Fruit fly (Drosophila melanogaster): ENCODE measurements around the gene Pmi.

Pmi gene

dm6 chr3L:5751740-5752579 lies 27.9 kb upstream of the Pmi start, which contains the start of gene DnaJ-1 (continued):
- TF ChIP-seq CG7928 (GFP tag; optimal IDR thresholded peaks at IDR 0.05) (no peak), usp (GFP tag; optimal IDR thresholded peaks at IDR 0.05) (no peak), CG32767 (GFP tag; IDR thresholded peaks at IDR 0.05) (0 out of 2 replicates have a peak, but pooled peaks have one; percentile 16), tna (GFP tag; IDR thresholded peaks at IDR 0.05; ENCODE audit: partially characterized antibody) (peak; percentile 94), CG11560 (tag; IDR thresholded peaks at IDR 0.05) (no peak), CG16815 (GFP tag; optimal IDR thresholded peaks at IDR 0.05) (no peak), dimm (GFP tag; IDR thresholded peaks at IDR 0.05) (no peak), CG10565 (GFP tag; optimal IDR thresholded peaks at IDR 0.05) (no peak), CG4424 (GFP tag; optimal IDR thresholded peaks at IDR 0.05) (no peak), CHES-1-like (GFP tag; optimal IDR thresholded peaks at IDR 0.05) (no peak), bab2 (GFP tag; optimal IDR thresholded peaks at IDR 0.05) (peak; percentile 3), grau (tag; optimal IDR thresholded peaks at IDR 0.05) (peak; percentile 15), Xbp1 (GFP tag; optimal IDR thresholded peaks at IDR 0.05) (no peak), nerfin-2 (GFP tag; IDR thresholded peaks at IDR 0.05; ENCODE audit: partially characterized antibody) (peak; percentile 93), CG10654 (GFP tag; optimal IDR thresholded peaks at IDR 0.05) (no peak), pho (GFP tag; optimal IDR thresholded peaks at IDR 0.05) (no peak), CG5953 (GFP tag; IDR thresholded peaks at IDR 0.05) (no peak), CG9215 (GFP tag; IDR thresholded peaks at IDR 0.05) (no peak), HHEX (GFP tag; optimal IDR thresholded peaks at IDR 0.05) (peak; percentile 33), CG12769 (tag; optimal IDR thresholded peaks at IDR 0.05) (peak; percentile 84), pum (GFP tag; optimal IDR thresholded peaks at IDR 0.05) (no peak), Bgb (GFP tag; IDR thresholded peaks at IDR 0.05; ENCODE audit: partially characterized antibody) (peak; percentile 98), psq (GFP tag; optimal IDR thresholded peaks at IDR 0.05) (no peak), CG5180 (GFP tag; optimal IDR thresholded peaks at IDR 0.05) (peak; percentile 3), Oaz (GFP tag; IDR thresholded peaks at IDR 0.05) (no peak), chif (GFP tag; optimal IDR thresholded peaks at IDR 0.05) (peak in 1 of 2 experiments; percentile 6), Asciz (GFP tag; optimal IDR thresholded peaks at IDR 0.05) (no peak), sd (tag; optimal IDR thresholded peaks at IDR 0.05) (peak; percentile 78), Blimp-1 (GFP tag; optimal IDR thresholded peaks at IDR 0.05) (no peak), stc (GFP tag; IDR thresholded peaks at IDR 0.05) (no peak), ewg (GFP tag; optimal IDR thresholded peaks at IDR 0.05) (peak; percentile 43), CG4617 (GFP tag; optimal IDR thresholded peaks at IDR 0.05; ENCODE audit: borderline replicate concordance) (peak; percentile 43), Tbp (GFP tag; optimal IDR thresholded peaks at IDR 0.05) (no peak), Sox102F (GFP tag; optimal IDR thresholded peaks at IDR 0.05) (no peak), CG11504 (tag; optimal IDR thresholded peaks at IDR 0.05) (no peak), dmrt11E (tag; optimal IDR thresholded peaks at IDR 0.05) (no peak), CG7839 (tag; optimal IDR thresholded peaks at IDR 0.05) (peak; percentile 48), D19A (tag; optimal IDR thresholded peaks at IDR 0.05) (no peak), Fer2 (tag; optimal IDR thresholded peaks at IDR 0.05) (no peak), Kr (GFP tag; optimal IDR thresholded peaks at IDR 0.05) (no peak), fru (optimal IDR thresholded peaks at IDR 0.05) (no peak), HmgD (GFP tag; optimal IDR thresholded peaks at IDR 0.05) (no peak), ERR (GFP tag; optimal IDR thresholded peaks at IDR 0.05) (no peak), ash1 (GFP tag; optimal IDR thresholded peaks at IDR 0.05) (no peak), CG15479 (GFP tag; optimal IDR thresholded peaks at IDR 0.05) (peak; percentile 19), D19B (GFP tag; optimal IDR thresholded peaks at IDR 0.05) (no peak), slp2 (GFP tag; optimal IDR thresholded peaks at IDR 0.05) (no peak), CG3995 (GFP tag; optimal IDR thresholded peaks at IDR 0.05) (peak; percentile 90), Mad (GFP tag; optimal IDR thresholded peaks at IDR 0.05) (no peak)

All from whole organism, embryonic.